Fruit fly (Drosophila melanogaster) Kc167 (cell line): Measurements from ENCODE around the gene Cpr.

Experiments
- Myc ChIP-seq: fragments of >200 bp; optimal IDR thresholded peaks from 2 replicates; lab custom pipeline; 2017; ENCODE audit warnings: missing external identifiers
- Sin3A ChIP-seq: fragments of >200 bp; optimal IDR thresholded peaks from 2 replicates; lab custom pipeline; 2018; ENCODE audit warnings: missing external identifiers
- h ChIP-seq: fragments of >200 bp; optimal IDR thresholded peaks from 3 replicates; lab custom pipeline; 2018; ENCODE audit warnings: missing external identifiers
- insv ChIP-seq: fragments of >200 bp; optimal IDR thresholded peaks from 3 replicates; lab custom pipeline; 2018; ENCODE audit warnings: missing external identifiers
- psq ChIP-seq: fragments of >200 bp; optimal IDR thresholded peaks from 2 replicates; lab custom pipeline; 2017; ENCODE audit warnings: missing external identifiers

DNA sequence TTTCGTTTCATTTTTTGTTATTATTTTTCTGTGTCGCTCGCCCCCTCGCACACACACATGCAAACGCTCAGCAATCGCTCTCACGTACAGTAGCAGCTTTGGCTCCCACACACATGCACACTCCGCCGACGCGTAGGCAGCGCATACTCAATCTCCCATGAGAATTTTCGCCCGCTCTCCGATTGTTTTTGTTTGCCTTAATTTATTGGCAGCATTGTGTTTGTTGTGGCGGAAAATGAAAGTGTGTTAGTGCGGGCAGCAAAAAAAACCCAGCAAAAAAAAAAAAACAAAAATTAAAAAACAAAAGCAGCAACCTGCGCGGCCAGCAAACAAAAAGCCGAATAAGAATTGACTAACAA is 14.3 kb upstream of the Cpr start:
- TF ChIP-seq Sin3A (lab: Kevin White, UChicago), result no peak
- TF ChIP-seq psq (lab: Kevin White, UChicago), result no peak
- no peak for TF ChIP-seq h (lab: Kevin White, UChicago)
- no peak for TF ChIP-seq insv (lab: Kevin White, UChicago)
- no peak for TF ChIP-seq Myc (lab: Kevin White, UChicago)
